Worm (Caenorhabditis elegans): ENCODE data around the gene F16H6.9.

- TF ChIP-seq snpc-4 (tag; optimal IDR thresholded peaks at IDR 0.05) (no peak), F49E8.2 (tag; optimal IDR thresholded peaks at IDR 0.05; ENCODE audit: borderline replicate concordance) (no peak), aha-1 (tag) (peak; percentile 95), unc-62 (GFP tag; optimal IDR thresholded peaks at IDR 0.05 in 1 of 2) (no peak), unc-62 (tag; optimal IDR thresholded peaks at IDR 0.05) (no peak), hlh-11 (tag; optimal IDR thresholded peaks at IDR 0.05) (no peak), vab-7 (GFP tag; IDR thresholded peaks at IDR 0.05) (no peak), fkh-10 (GFP tag; optimal IDR thresholded peaks at IDR 0.05) (no peak), lin-39 (tag; optimal IDR thresholded peaks at IDR 0.05) (no peak), nhr-77 (tag; optimal IDR thresholded peaks at IDR 0.05) (no peak), ceh-82 (tag; optimal IDR thresholded peaks at IDR 0.05) (no peak), mep-1 (tag; optimal IDR thresholded peaks at IDR 0.05) (no peak), daf-12 (tag; optimal IDR thresholded peaks at IDR 0.05) (no peak), lin-15B (tag; optimal IDR thresholded peaks at IDR 0.05) (no peak), lsy-2 (tag; optimal IDR thresholded peaks at IDR 0.05) (no peak)
These were observed 18.9 kb downstream of the F16H6.9 start for ce11 chrV:18235808-18236207.
